Worm (Caenorhabditis elegans): ENCODE results near the gene srh-279.

Gene srh-279

ce11 chrV:16225524-16226116 lies 33.4 kb downstream of the srh-279 start:
- peak; percentile 45 for TF ChIP-seq die-1 (tag; optimal IDR thresholded peaks at IDR 0.05)
- TF ChIP-seq Y53G8AR.9 (GFP tag; conservative IDR thresholded peaks at IDR 0.05), result 0 out of 2 replicates have a peak, but pooled peaks have one; percentile 44
- peak; percentile 40; the same call in 1 of the 2 replicates for TF ChIP-seq ceh-100 (GFP tag; IDR thresholded peaks at IDR 0.05)
- no peak for TF ChIP-seq him-1 (tag; optimal IDR thresholded peaks at IDR 0.05)
- TF ChIP-seq attf-6 (GFP tag; IDR thresholded peaks at IDR 0.05), result peak; percentile 96
- peak; percentile 32 for TF ChIP-seq mcd-1 (GFP tag; IDR thresholded peaks at IDR 0.05)
- no peak for TF ChIP-seq lag-1 (GFP tag; IDR thresholded peaks at IDR 0.05)
- peak; percentile 62 for TF ChIP-seq F49E8.2 (tag; optimal IDR thresholded peaks at IDR 0.05; ENCODE audit: insufficient read depth)
- 0 out of 2 replicates have a peak, but pooled peaks have one; percentile 52 for TF ChIP-seq egl-44 (GFP tag; IDR thresholded peaks at IDR 0.05)
- TF ChIP-seq Y56A3A.18 (GFP tag; IDR thresholded peaks at IDR 0.05), result 0 out of 2 replicates have a peak, but pooled peaks have one; percentile 40
- TF ChIP-seq nfyb-1 (GFP tag; IDR thresholded peaks at IDR 0.05), result peak; percentile 42; the same call in 1 of the 2 replicates
- TF ChIP-seq ztf-25 (GFP tag; IDR thresholded peaks at IDR 0.05), result no peak
- no peak for TF ChIP-seq nfya-1 (tag; optimal IDR thresholded peaks at IDR 0.05; ENCODE audit: borderline replicate concordance, insufficient read depth)
- peak; percentile 73 for TF ChIP-seq madf-6 (GFP tag; IDR thresholded peaks at IDR 0.05)
- TF ChIP-seq zfh-2 (GFP tag; conservative IDR thresholded peaks at IDR 0.05), result 0 out of 2 replicates have a peak, but pooled peaks have one; percentile 20
- TF ChIP-seq rcor-1 (GFP tag; IDR thresholded peaks at IDR 0.05), result 0 out of 2 replicates have a peak, but pooled peaks have one; percentile 26
- no peak for TF ChIP-seq egl-18 (GFP tag; IDR thresholded peaks at IDR 0.05)
- TF ChIP-seq rec-8 (tag; optimal IDR thresholded peaks at IDR 0.05), result no peak
- TF ChIP-seq egrh-3 (GFP tag; IDR thresholded peaks at IDR 0.05), result 0 out of 2 replicates have a peak, but pooled peaks have one; percentile 28
- no peak for TF ChIP-seq rpc-1 (optimal IDR thresholded peaks at IDR 0.05)
- TF ChIP-seq rpc-1 (tag; optimal IDR thresholded peaks at IDR 0.05), result peak; percentile 3
- TF ChIP-seq tbp1 (GFP tag; optimal IDR thresholded peaks at IDR 0.05), result peak; percentile 70
- TF ChIP-seq F23B12.7 (tag; optimal IDR thresholded peaks at IDR 0.05; ENCODE audit: insufficient read depth), result peak; percentile 52
- TF ChIP-seq hmg-1.2 (GFP tag; IDR thresholded peaks at IDR 0.05), result peak; percentile 91
- TF ChIP-seq xnd-1 (tag; optimal IDR thresholded peaks at IDR 0.05), result peak; percentile 24
- peak; percentile 16 for TF ChIP-seq lin-54 (GFP tag; optimal IDR thresholded peaks at IDR 0.05)
- no peak for TF ChIP-seq ZK185.1 (tag; optimal IDR thresholded peaks at IDR 0.05; ENCODE audit: poor library complexity, severe bottlenecking)
- peak; percentile 74 for TF ChIP-seq snpc-3.4 (tag; optimal IDR thresholded peaks at IDR 0.05)
- peak; percentile 27 for TF ChIP-seq ztf-18 (tag; optimal IDR thresholded peaks at IDR 0.05)
- peak; percentile 77 for TF ChIP-seq dox-1 (GFP tag; IDR thresholded peaks at IDR 0.05)
- 0 out of 2 replicates have a peak, but pooled peaks have one; percentile 11 for TF ChIP-seq madf-8 (GFP tag; conservative IDR thresholded peaks at IDR 0.05)
- peak; percentile 64 for TF ChIP-seq lsl-1 (GFP tag; optimal IDR thresholded peaks at IDR 0.05)
- peak; percentile 82 for TF ChIP-seq lin-26 (GFP tag; IDR thresholded peaks at IDR 0.05)
- TF ChIP-seq B0336.3 (GFP tag; IDR thresholded peaks at IDR 0.05), result peak; percentile 65
- 0 out of 2 replicates have a peak, but pooled peaks have one; percentile 29 for TF ChIP-seq aptf-2 (GFP tag; conservative IDR thresholded peaks at IDR 0.05)
- no peak for TF ChIP-seq lir-1 (GFP tag; conservative IDR thresholded peaks at IDR 0.05)
- peak; percentile 21 for TF ChIP-seq lsy-27 (tag; optimal IDR thresholded peaks at IDR 0.05; ENCODE audit: borderline replicate concordance, insufficient read depth)
- peak; percentile 76 for TF ChIP-seq D2030.7 (GFP tag; IDR thresholded peaks at IDR 0.05)
- TF ChIP-seq F33H1.4 (GFP tag; IDR thresholded peaks at IDR 0.05), result peak; percentile 14; the same call in 1 of the 2 replicates
- TF ChIP-seq ama-1 (optimal IDR thresholded peaks at IDR 0.05), result no peak
- TF ChIP-seq ama-1 (GFP tag; optimal IDR thresholded peaks at IDR 0.05), result no peak
- TF ChIP-seq ztf-3 (GFP tag; optimal IDR thresholded peaks at IDR 0.05), result no peak
- peak; percentile 65 for TF ChIP-seq ekl-4 (GFP tag; IDR thresholded peaks at IDR 0.05)
- TF ChIP-seq T07F8.4 (tag; optimal IDR thresholded peaks at IDR 0.05), result no peak
- TF ChIP-seq repo-1 (tag; optimal IDR thresholded peaks at IDR 0.05), result no peak
- no peak for TF ChIP-seq let-607 (tag; optimal IDR thresholded peaks at IDR 0.05)
